Worm (Caenorhabditis elegans): ENCODE data around the gene nhr-206.

DNA sequence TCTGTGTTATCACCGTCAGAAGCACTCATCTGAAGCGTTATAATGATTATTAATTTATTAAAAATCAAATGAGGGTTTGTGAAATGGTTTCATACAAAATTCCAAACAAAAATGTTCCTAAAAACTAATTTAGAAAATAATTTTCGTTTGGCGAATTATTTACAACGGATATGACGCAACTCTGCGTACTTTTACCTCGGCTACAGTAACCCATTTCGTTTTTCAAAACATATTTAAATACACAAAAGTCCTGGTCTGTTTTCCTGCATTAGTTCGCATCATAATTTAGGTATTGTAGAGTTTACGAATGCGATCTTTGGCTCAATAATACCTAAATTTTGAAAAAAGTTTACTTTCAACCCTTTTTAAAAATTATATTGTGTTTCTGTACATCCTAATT, 32.1 kb upstream of the nhr-206 start, which contains the start of gene R07B7.2:
- TF ChIP-seq flt-1 (GFP tag; IDR thresholded peaks at IDR 0.05) (no peak), ztf-23 (GFP tag; IDR thresholded peaks at IDR 0.05) (no peak), tab-1 (GFP tag; IDR thresholded peaks at IDR 0.05) (no peak), T22C8.4 (GFP tag; IDR thresholded peaks at IDR 0.05) (no peak), ref-1 (GFP tag; conservative IDR thresholded peaks at IDR 0.05) (no peak), ztf-29 (GFP tag; IDR thresholded peaks at IDR 0.05) (no peak), med-1 (GFP tag; optimal IDR thresholded peaks at IDR 0.05; ENCODE audit: insufficient read depth) (no peak), cog-1 (tag; optimal IDR thresholded peaks at IDR 0.05) (no peak), klf-2 (GFP tag; conservative IDR thresholded peaks at IDR 0.05) (no peak)
